Fruit fly (Drosophila melanogaster) whole organism, prepupa: ENCODE data around the gene Jhbp16.
A peak's percentile ranks its signal among the peaks of the same experiment; 100 is the strongest.

Experiments
- Blimp-1 ChIP-seq: fragments of 200-800 bp; sonication (Bioruptor generic); optimal IDR thresholded peaks from 3 replicates; lab custom pipeline; 2017; ENCODE audit warnings: missing biosample characterization, missing genetic modification characterization, mild to moderate bottlenecking, moderate library complexity, missing genetic modification reagents
- CG10631 ChIP-seq: fragments of 200-800 bp; sonication (Bioruptor generic); optimal IDR thresholded peaks from 2 replicates; lab custom pipeline; 2016; ENCODE audit warnings: missing biosample characterization, missing genetic modification characterization
- CG10669 ChIP-seq: fragments of 200-800 bp; sonication (Bioruptor generic); optimal IDR thresholded peaks from 3 replicates; lab custom pipeline; 2018; ENCODE audit warnings: missing biosample characterization, mild to moderate bottlenecking, missing genetic modification characterization, moderate library complexity
- CG11762 ChIP-seq: fragments of 200-800 bp; sonication (Bioruptor generic); optimal IDR thresholded peaks from 3 replicates; lab custom pipeline; 2016; ENCODE audit warnings: missing biosample characterization, missing genetic modification characterization; ENCODE audit not compliant: insufficient read depth
- CG11902 ChIP-seq: fragments of 200-800 bp; sonication (Bioruptor generic); optimal IDR thresholded peaks from 3 replicates; lab custom pipeline; 2016; ENCODE audit warnings: missing biosample characterization, missing genetic modification characterization
- CG15336 ChIP-seq: fragments of 200-800 bp; sonication (Bioruptor generic); IDR thresholded peaks from 2 replicates; pipeline ENCODE4 v1.3.6; 2022; ENCODE audit warnings: missing biosample characterization, missing genetic modification characterization
- CG1621 ChIP-seq: fragments of 200-800 bp; sonication (Bioruptor generic); optimal IDR thresholded peaks from 3 replicates; lab custom pipeline; 2018; ENCODE audit warnings: missing biosample characterization, mild to moderate bottlenecking, missing genetic modification characterization
- CG16779 ChIP-seq: fragments of 200-800 bp; sonication (Bioruptor generic); optimal IDR thresholded peaks from 3 replicates; lab custom pipeline; 2017; ENCODE audit warnings: missing biosample characterization, mild to moderate bottlenecking, missing genetic modification characterization
- CG3032 ChIP-seq: fragments of 200-800 bp; optimal IDR thresholded peaks from 2 replicates; lab custom pipeline; 2019; ENCODE audit warnings: missing biosample characterization, mild to moderate bottlenecking, missing genetic modification characterization, moderate library complexity
- CG31627 ChIP-seq: fragments of 200-800 bp; sonication (Bioruptor generic); optimal IDR thresholded peaks from 3 replicates; lab custom pipeline; 2016; ENCODE audit warnings: missing biosample characterization, missing genetic modification characterization
- CG32006 ChIP-seq: fragments of 200-800 bp; sonication (Bioruptor generic); optimal IDR thresholded peaks from 3 replicates; lab custom pipeline; 2017; ENCODE audit warnings: missing biosample characterization, mild to moderate bottlenecking, missing genetic modification characterization
- CG34406 ChIP-seq: fragments of 200-800 bp; sonication (Bioruptor generic); optimal IDR thresholded peaks from 3 replicates; lab custom pipeline; 2016; ENCODE audit warnings: missing biosample characterization, missing genetic modification characterization
- CG4318 ChIP-seq: fragments of 200-800 bp; sonication (Bioruptor generic); optimal IDR thresholded peaks from 3 replicates; lab custom pipeline; 2017; ENCODE audit warnings: missing biosample characterization, mild to moderate bottlenecking, missing genetic modification characterization
- CG6163 ChIP-seq: fragments of 200-800 bp; sonication (Bioruptor generic); IDR thresholded peaks from 3 replicates; pipeline ENCODE4 v1.3.6; 2022; ENCODE audit warnings: missing biosample characterization, missing genetic modification characterization
- CG6276 ChIP-seq: fragments of 200-800 bp; sonication (Bioruptor generic); optimal IDR thresholded peaks from 2 replicates; lab custom pipeline; 2017; ENCODE audit warnings: missing biosample characterization, mild to moderate bottlenecking, missing genetic modification characterization
- CG6792 ChIP-seq: fragments of 200-800 bp; sonication (Bioruptor generic); optimal IDR thresholded peaks from 3 replicates; lab custom pipeline; 2016; ENCODE audit warnings: missing biosample characterization, missing genetic modification characterization
- CG6808 ChIP-seq: fragments of 200-800 bp; sonication (Bioruptor generic); optimal IDR thresholded peaks from 3 replicates; lab custom pipeline; 2017; ENCODE audit warnings: missing biosample characterization, missing genetic modification characterization, mild to moderate bottlenecking, moderate library complexity, missing genetic modification reagents
- CG6854 ChIP-seq: fragments of 200-800 bp; sonication (Bioruptor generic); optimal IDR thresholded peaks from 2 replicates; lab custom pipeline; 2017; ENCODE audit warnings: missing biosample characterization, mild to moderate bottlenecking, missing genetic modification characterization
- CG7368 ChIP-seq: fragments of 200-800 bp; sonication (Bioruptor generic); optimal IDR thresholded peaks from 3 replicates; lab custom pipeline; 2016; ENCODE audit warnings: missing biosample characterization, missing genetic modification characterization
- CG8119 ChIP-seq: fragments of 200-800 bp; sonication (Bioruptor generic); IDR thresholded peaks from 3 replicates; pipeline ENCODE4 v1.3.6; 2022; ENCODE audit warnings: missing biosample characterization, missing genetic modification characterization
- CG8319 ChIP-seq: fragments of 200-800 bp; sonication (Bioruptor generic); optimal IDR thresholded peaks from 3 replicates; lab custom pipeline; 2016; ENCODE audit warnings: missing biosample characterization, missing genetic modification characterization
- Eip75B ChIP-seq: fragments of 200-800 bp; sonication (Bioruptor generic); optimal IDR thresholded peaks from 3 replicates; lab custom pipeline; 2016; ENCODE audit warnings: missing biosample characterization, missing genetic modification characterization
- Eip78C ChIP-seq: fragments of 200-800 bp; sonication (Bioruptor generic); peaks from one replicate; lab custom pipeline; 2016; ENCODE audit warnings: missing biosample characterization, missing genetic modification characterization
- Eip93F ChIP-seq: fragments of 200-800 bp; sonication (Bioruptor generic); optimal IDR thresholded peaks from 2 replicates; lab custom pipeline; 2016; ENCODE audit warnings: missing biosample characterization, mild to moderate bottlenecking, missing genetic modification characterization
- Ets96B ChIP-seq: fragments of 200-800 bp; optimal IDR thresholded peaks from 2 replicates; lab custom pipeline; 2019; ENCODE audit warnings: missing biosample characterization, mild to moderate bottlenecking, missing genetic modification characterization, moderate library complexity
- Gug ChIP-seq: fragments of 200-800 bp; sonication (Bioruptor generic); IDR thresholded peaks from 2 replicates; pipeline ENCODE4 v1.3.6; 2022; ENCODE audit warnings: missing biosample characterization, missing genetic modification characterization
- Hr4 ChIP-seq: fragments of 200-800 bp; sonication (Bioruptor generic); optimal IDR thresholded peaks from 3 replicates; lab custom pipeline; 2016; ENCODE audit warnings: missing biosample characterization, missing genetic modification characterization
- Met ChIP-seq: fragments of 200-800 bp; sonication (Bioruptor generic); optimal IDR thresholded peaks from 3 replicates; lab custom pipeline; 2016; ENCODE audit warnings: missing biosample characterization, missing genetic modification characterization
- OdsH ChIP-seq: fragments of 200-800 bp; sonication (Bioruptor generic); optimal IDR thresholded peaks from 3 replicates; lab custom pipeline; 2016; ENCODE audit warnings: missing biosample characterization, missing genetic modification characterization
- Smox ChIP-seq: fragments of 200-800 bp; sonication (Bioruptor generic); optimal IDR thresholded peaks from 3 replicates; lab custom pipeline; 2016; ENCODE audit warnings: missing biosample characterization, missing genetic modification characterization
- Sox102F ChIP-seq: fragments of 200-800 bp; sonication (Bioruptor generic); optimal IDR thresholded peaks from 2 replicates; lab custom pipeline; 2016; ENCODE audit warnings: missing biosample characterization, mild to moderate bottlenecking, missing genetic modification characterization
- Sox15 ChIP-seq: fragments of 200-800 bp; sonication (Bioruptor generic); optimal IDR thresholded peaks from 3 replicates; lab custom pipeline; 2016; ENCODE audit warnings: missing biosample characterization, missing genetic modification characterization
- achi ChIP-seq: fragments of 200-800 bp; sonication (Bioruptor generic); optimal IDR thresholded peaks from 3 replicates; lab custom pipeline; 2016; ENCODE audit warnings: missing biosample characterization, missing genetic modification characterization
- acj6 ChIP-seq: fragments of 200-800 bp; sonication (Bioruptor generic); optimal IDR thresholded peaks from 3 replicates; lab custom pipeline; 2016; ENCODE audit warnings: missing biosample characterization, missing genetic modification characterization
- dac ChIP-seq: fragments of 200-800 bp; sonication (Bioruptor generic); optimal IDR thresholded peaks from 2 replicates; lab custom pipeline; 2017; ENCODE audit warnings: missing biosample characterization, mild to moderate bottlenecking, missing genetic modification characterization
- dsx ChIP-seq: fragments of 200-800 bp; optimal IDR thresholded peaks from 3 replicates; lab custom pipeline; 2019; ENCODE audit warnings: missing biosample characterization, mild to moderate bottlenecking, missing genetic modification characterization, moderate library complexity; ENCODE audit not compliant: poor library complexity, severe bottlenecking
- eg ChIP-seq: fragments of 200-800 bp; sonication (Bioruptor generic); IDR thresholded peaks from 3 replicates; pipeline ENCODE4 v1.3.6; 2022; ENCODE audit warnings: missing biosample characterization, missing genetic modification characterization
- esn ChIP-seq: fragments of 200-800 bp; sonication (Bioruptor generic); optimal IDR thresholded peaks from 2 replicates; lab custom pipeline; 2016; ENCODE audit warnings: missing biosample characterization, mild to moderate bottlenecking, missing genetic modification characterization, moderate library complexity
- fd59A ChIP-seq: fragments of 200-800 bp; sonication (Bioruptor generic); optimal IDR thresholded peaks from 2 replicates; lab custom pipeline; 2017; ENCODE audit warnings: missing biosample characterization, mild to moderate bottlenecking, missing genetic modification characterization, missing genetic modification reagents
- fd85E ChIP-seq: fragments of 200-800 bp; sonication (Bioruptor generic); optimal IDR thresholded peaks from 3 replicates; lab custom pipeline; 2016; ENCODE audit warnings: missing biosample characterization, missing genetic modification characterization
- fkh ChIP-seq: fragments of 200-800 bp; sonication (Bioruptor generic); optimal IDR thresholded peaks from 3 replicates; lab custom pipeline; 2017; ENCODE audit warnings: missing biosample characterization, mild to moderate bottlenecking, missing genetic modification characterization, moderate library complexity
- lz ChIP-seq: fragments of 200-800 bp; sonication (Bioruptor generic); optimal IDR thresholded peaks from 3 replicates; lab custom pipeline; 2016; ENCODE audit warnings: missing biosample characterization, missing genetic modification characterization
- net ChIP-seq: fragments of 200-800 bp; sonication (Bioruptor generic); optimal IDR thresholded peaks from 3 replicates; lab custom pipeline; 2016; ENCODE audit warnings: missing biosample characterization, missing genetic modification characterization
- salr ChIP-seq, 2 experiments: fragments of 200-800 bp; sonication (Bioruptor generic); optimal IDR thresholded peaks; 3 replicates each; lab custom pipeline; 2016 to 2018; ENCODE audit warnings: missing biosample characterization in 2 of 2, missing genetic modification characterization in 2 of 2, mild to moderate bottlenecking in 1 of 2
- ss ChIP-seq, 2 experiments: fragments of 200-800 bp; sonication (Bioruptor generic); optimal IDR thresholded peaks; 2 replicates in 1 of 2; 3 replicates in 1 of 2; lab custom pipeline; 2017 to 2018; ENCODE audit warnings: mild to moderate bottlenecking in 2 of 2, missing biosample characterization in 2 of 2, missing genetic modification characterization in 2 of 2, moderate library complexity in 1 of 2
- svp ChIP-seq: fragments of 200-800 bp; sonication (Bioruptor generic); peaks from one replicate; lab custom pipeline; 2016; ENCODE audit warnings: missing biosample characterization, missing genetic modification characterization
- topi ChIP-seq: fragments of 200-800 bp; sonication (Bioruptor generic); optimal IDR thresholded peaks from 3 replicates; lab custom pipeline; 2016; ENCODE audit warnings: missing biosample characterization, missing genetic modification characterization
- vri ChIP-seq: fragments of 200-800 bp; sonication (Bioruptor generic); optimal IDR thresholded peaks from 3 replicates; lab custom pipeline; 2016; ENCODE audit warnings: missing biosample characterization, mild to moderate bottlenecking, missing genetic modification characterization

Gene Jhbp16

DNA sequence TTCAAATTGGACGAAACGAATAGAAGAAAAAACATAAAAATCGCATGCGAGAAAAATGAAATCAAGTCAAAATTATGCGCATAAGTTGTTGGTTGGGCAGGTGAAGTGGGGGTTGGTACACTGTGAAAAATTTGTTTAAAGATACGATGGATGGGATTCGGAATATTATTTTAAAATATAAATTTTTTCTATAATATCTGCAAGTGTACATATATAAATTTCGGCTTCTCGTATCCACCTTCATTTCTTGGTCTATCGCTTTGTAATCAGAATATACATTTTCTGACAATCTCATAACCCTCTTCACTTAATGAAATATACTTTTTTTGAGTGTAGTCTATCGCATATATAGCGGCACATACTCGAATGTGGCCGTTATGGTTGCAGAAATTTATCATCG lies 39.2 kb downstream of the Jhbp16 start (continued):
- TF ChIP-seq dsx (GFP tag; lab: Kevin White, UChicago) (no peak), CG8319 (GFP tag; lab: Kevin White, UChicago) (no peak), fd85E (GFP tag; lab: Kevin White, UChicago) (no peak), CG32006 (GFP tag; lab: Kevin White, UChicago) (peak; percentile 91), topi (GFP tag; lab: Kevin White, UChicago) (peak; percentile 33), CG7368 (GFP tag; lab: Kevin White, UChicago) (no peak), CG4318 (GFP tag; lab: Kevin White, UChicago) (peak; percentile 81), acj6 (GFP tag; lab: Kevin White, UChicago) (peak; percentile 43), CG6792 (GFP tag; lab: Kevin White, UChicago) (peak; percentile 41), OdsH (GFP tag; lab: Kevin White, UChicago) (peak; percentile 63), Sox15 (GFP tag; lab: Kevin White, UChicago) (no peak), CG10631 (peak; percentile 27), lz (GFP tag; lab: Kevin White, UChicago) (peak; percentile 16), dac (GFP tag; lab: Kevin White, UChicago) (peak; percentile 59), CG1621 (no peak), CG8119 (GFP tag; lab: Robert Waterston, UW) (peak; percentile 88), Eip93F (GFP tag; lab: Kevin White, UChicago) (no peak), CG6808 (GFP tag; lab: Kevin White, UChicago) (no peak), Eip78C (GFP tag; lab: Kevin White, UChicago) (peak; percentile 89), Gug (GFP tag; lab: Robert Waterston, UW) (peak; percentile 39; the same call in 1 of the 2 replicates), Hr4 (GFP tag; lab: Kevin White, UChicago) (peak; percentile 88), esn (GFP tag; lab: Kevin White, UChicago) (peak; percentile 40)

DNA sequence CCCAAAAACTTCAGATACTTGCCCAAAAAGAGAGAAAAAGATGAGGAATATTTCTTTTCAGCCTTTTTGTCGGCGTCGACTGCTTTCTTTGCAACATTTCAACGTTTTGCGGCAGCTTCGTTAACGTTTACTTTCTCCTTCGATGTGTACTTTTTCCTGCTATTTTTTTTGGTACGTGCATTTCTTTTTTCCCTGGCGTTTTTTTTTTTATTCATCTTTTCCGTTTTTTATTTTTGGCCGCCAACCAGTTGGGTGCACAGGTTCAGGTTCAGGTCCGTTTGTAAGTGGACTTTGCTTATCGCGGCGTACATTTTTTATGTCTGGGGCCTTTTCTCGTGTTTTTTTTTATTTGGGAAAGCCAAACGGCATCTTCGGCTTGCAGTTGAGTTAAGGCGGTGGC lies 40.2 kb downstream of the Jhbp16 start:
- TF ChIP-seq Eip78C (GFP tag; lab: Kevin White, UChicago) (peak; percentile 55), Met (GFP tag; lab: Kevin White, UChicago) (peak; percentile 29), CG8119 (GFP tag; lab: Robert Waterston, UW) (peak; percentile 86), CG6276 (GFP tag; lab: Kevin White, UChicago) (peak; percentile 66), CG3032 (tag; lab: Kevin White, UChicago) (no peak), Sox102F (peak; percentile 60), Hr4 (GFP tag; lab: Kevin White, UChicago) (peak; percentile 5), topi (GFP tag; lab: Kevin White, UChicago) (no peak), dac (GFP tag; lab: Kevin White, UChicago) (peak; percentile 31), eg (peak; percentile 80), CG11762 (no peak), Eip75B (GFP tag; lab: Kevin White, UChicago) (no peak), ss (GFP tag; optimal IDR thresholded peaks at IDR 0.05; lab: Kevin White, UChicago) (no peak), CG6854 (GFP tag; lab: Kevin White, UChicago) (peak; percentile 91), svp (peak; percentile 29), CG10631 (no peak), CG32006 (GFP tag; lab: Kevin White, UChicago) (peak; percentile 58), Smox (no peak), net (GFP tag; lab: Kevin White, UChicago) (peak; percentile 20), Blimp-1 (GFP tag; lab: Kevin White, UChicago) (peak; percentile 87), CG11902 (GFP tag; lab: Kevin White, UChicago) (no peak), vri (GFP tag; lab: Kevin White, UChicago) (no peak), CG16779 (tag; lab: Kevin White, UChicago) (peak; percentile 24), CG7368 (GFP tag; lab: Kevin White, UChicago) (no peak), CG6163 (GFP tag; lab: Robert Waterston, UW) (peak; percentile 67; the same call in 2 of the 3 replicates), Ets96B (tag; lab: Kevin White, UChicago) (no peak), CG34406 (no peak), CG10669 (no peak), CG15336 (GFP tag; lab: Robert Waterston, UW) (peak; percentile 63), CG1621 (no peak), fkh (GFP tag; lab: Kevin White, UChicago) (no peak), CG6792 (GFP tag; lab: Kevin White, UChicago) (peak; percentile 30), fd59A (no peak), dsx (GFP tag; lab: Kevin White, UChicago) (no peak), salr (GFP tag; optimal IDR thresholded peaks at IDR 0.05; lab: Kevin White, UChicago) (peak in 1 of 2 experiments; percentile 2), achi (GFP tag; lab: Kevin White, UChicago) (peak; percentile 17), CG31627 (GFP tag; lab: Kevin White, UChicago) (no peak), fd85E (GFP tag; lab: Kevin White, UChicago) (no peak)
